Fruit fly (Drosophila melanogaster) whole organism, embryonic: ENCODE measurements around the gene Wdr92.

Source experiments
- Bgb ChIP-seq: fragments of 200-800 bp; sonication (Bioruptor generic); IDR thresholded peaks from 2 replicates; pipeline ENCODE4 v1.3.6; 2022; ENCODE audit warnings: missing biosample characterization, missing genetic modification characterization; ENCODE audit not compliant: partially characterized antibody
- CG10321 ChIP-seq: fragments of 200-800 bp; sonication (Bioruptor generic); IDR thresholded peaks from 2 replicates; pipeline ENCODE4 v1.3.6; 2022; ENCODE audit warnings: missing biosample characterization, missing genetic modification characterization
- CG14014 ChIP-seq: fragments of 200-800 bp; sonication (Bioruptor generic); IDR thresholded peaks from 2 replicates; pipeline ENCODE4 v1.3.6; 2022; ENCODE audit warnings: missing biosample characterization, missing genetic modification characterization
- CG16779 ChIP-seq: fragments of 200-800 bp; sonication (Bioruptor generic); IDR thresholded peaks from 2 replicates; pipeline ENCODE4 v1.3.6; 2022; ENCODE audit warnings: missing biosample characterization, missing genetic modification characterization
- CG16815 ChIP-seq: fragments of 200-800 bp; sonication (Bioruptor generic); optimal IDR thresholded peaks from 3 replicates; lab custom pipeline; 2017; ENCODE audit warnings: missing biosample characterization, mild to moderate bottlenecking, missing genetic modification characterization
- CG17361 ChIP-seq: fragments of 200-800 bp; sonication (Bioruptor generic); IDR thresholded peaks from 3 replicates; pipeline ENCODE4 v1.3.6; 2022; ENCODE audit warnings: missing biosample characterization, missing genetic modification characterization
- CG2889 ChIP-seq: fragments of 200-800 bp; sonication (Bioruptor generic); IDR thresholded peaks from 3 replicates; pipeline ENCODE4 v1.3.6; 2022; ENCODE audit warnings: missing biosample characterization, missing genetic modification characterization
- CG30431 ChIP-seq: fragments of 200-800 bp; sonication (Bioruptor generic); optimal IDR thresholded peaks from 2 replicates; lab custom pipeline; 2017; ENCODE audit warnings: missing biosample characterization, missing genetic modification characterization
- CG32532 ChIP-seq: fragments of 200-800 bp; sonication (Bioruptor generic); IDR thresholded peaks from 2 replicates; pipeline ENCODE4 v1.3.6; 2022; ENCODE audit warnings: missing biosample characterization, missing genetic modification characterization
- CG3726 ChIP-seq: fragments of 200-800 bp; sonication (Bioruptor generic); IDR thresholded peaks from 3 replicates; pipeline ENCODE4, ENCODE4 v1.3.6; 2022; ENCODE audit warnings: missing biosample characterization, missing genetic modification characterization
- CG42726 ChIP-seq: fragments of 200-800 bp; sonication (Bioruptor generic); IDR thresholded peaks from 2 replicates; pipeline ENCODE4 v1.3.6; 2022; ENCODE audit warnings: missing biosample characterization, missing genetic modification characterization; ENCODE audit not compliant: partially characterized antibody
- CG6272 ChIP-seq: fragments of 200-800 bp; sonication (Bioruptor generic); IDR thresholded peaks from 2 replicates; pipeline ENCODE4 v1.3.6; 2022; ENCODE audit warnings: missing biosample characterization, missing genetic modification characterization
- CG7928 ChIP-seq: fragments of 200-800 bp; sonication (Bioruptor generic); optimal IDR thresholded peaks from 2 replicates; lab custom pipeline; 2017; ENCODE audit warnings: missing biosample characterization, mild to moderate bottlenecking, missing genetic modification characterization
- CG8290 ChIP-seq, 3 experiments: fragments of 200-800 bp; sonication (Bioruptor generic); optimal IDR thresholded peaks; 2 replicates each; lab custom pipeline; 2016 to 2019; ENCODE audit warnings: missing biosample characterization in 3 of 3, missing genetic modification characterization in 3 of 3, mild to moderate bottlenecking in 2 of 3, moderate library complexity in 1 of 3
- CG8359 ChIP-seq: fragments of 200-800 bp; sonication (Bioruptor generic); optimal IDR thresholded peaks from 2 replicates; lab custom pipeline; 2017; ENCODE audit warnings: missing biosample characterization, mild to moderate bottlenecking, missing genetic modification characterization, borderline replicate concordance
- CG9727 ChIP-seq: fragments of 200-800 bp; sonication (Bioruptor generic); optimal IDR thresholded peaks from 3 replicates; lab custom pipeline; 2017; ENCODE audit warnings: missing biosample characterization, mild to moderate bottlenecking, missing genetic modification characterization
- CHES-1-like ChIP-seq: fragments of 200-800 bp; sonication (Bioruptor generic); optimal IDR thresholded peaks from 2 replicates; lab custom pipeline; 2016; ENCODE audit warnings: missing biosample characterization, missing genetic modification characterization
- Dad ChIP-seq: fragments of 200-800 bp; sonication (Bioruptor generic); optimal IDR thresholded peaks from 3 replicates; lab custom pipeline; 2016; ENCODE audit warnings: missing biosample characterization, missing genetic modification characterization
- Fer1 ChIP-seq: fragments of 200-800 bp; sonication (Bioruptor generic); optimal IDR thresholded peaks from 2 replicates; lab custom pipeline; 2017; ENCODE audit warnings: missing biosample characterization, mild to moderate bottlenecking, missing genetic modification characterization
- HmgD ChIP-seq: fragments of 200-800 bp; sonication (Bioruptor generic); optimal IDR thresholded peaks from 3 replicates; lab custom pipeline; 2016; ENCODE audit warnings: missing biosample characterization, missing genetic modification characterization
- Lpt ChIP-seq: fragments of >200 bp; optimal IDR thresholded peaks from 2 replicates; lab custom pipeline; 2018; ENCODE audit warnings: missing biosample characterization, missing genetic modification characterization
- Max ChIP-seq: fragments of 200-800 bp; sonication (Bioruptor generic); optimal IDR thresholded peaks from 2 replicates; lab custom pipeline; 2016; ENCODE audit warnings: missing biosample characterization, mild to moderate bottlenecking, missing genetic modification characterization
- Med ChIP-seq: fragments of 200-800 bp; sonication (Bioruptor generic); peaks from one replicate; lab custom pipeline; 2016; ENCODE audit warnings: missing biosample characterization, missing genetic modification characterization, mild to moderate bottlenecking, inconsistent platforms, moderate library complexity
- NFAT ChIP-seq: fragments of 200-800 bp; sonication (Bioruptor generic); IDR thresholded peaks from 2 replicates; pipeline ENCODE4 v1.3.6; 2022; ENCODE audit warnings: missing biosample characterization, missing genetic modification characterization
- TFAM ChIP-seq: fragments of 200-800 bp; sonication (Bioruptor generic); optimal IDR thresholded peaks from 2 replicates; lab custom pipeline; 2017; ENCODE audit warnings: missing biosample characterization, missing genetic modification characterization, inconsistent platforms
- bigmax ChIP-seq: fragments of 200-800 bp; sonication (Bioruptor generic); optimal IDR thresholded peaks from 2 replicates; lab custom pipeline; 2018; ENCODE audit warnings: missing biosample characterization, mild to moderate bottlenecking, missing genetic modification characterization
- bsh ChIP-seq, 2 experiments: fragments of 200-800 bp; sonication (Bioruptor generic); optimal IDR thresholded peaks; 2 replicates each; lab custom pipeline; 2017 to 2018; ENCODE audit warnings: mild to moderate bottlenecking in 2 of 2, missing biosample characterization in 2 of 2, missing genetic modification characterization in 2 of 2, moderate library complexity in 1 of 2
- btn ChIP-seq: fragments of 200-800 bp; sonication (Bioruptor generic); optimal IDR thresholded peaks from 2 replicates; lab custom pipeline; 2016; ENCODE audit warnings: missing biosample characterization, missing genetic modification characterization
- cg ChIP-seq: fragments of 200-800 bp; sonication (Bioruptor generic); optimal IDR thresholded peaks from 3 replicates; lab custom pipeline; 2019; ENCODE audit warnings: missing biosample characterization, mild to moderate bottlenecking, missing genetic modification characterization, moderate library complexity
- chinmo ChIP-seq: fragments of 200-800 bp; sonication (Bioruptor generic); IDR thresholded peaks from 4 replicates; pipeline ENCODE4 v1.3.6; 2022; ENCODE audit warnings: missing biosample characterization, missing genetic modification characterization; ENCODE audit not compliant: partially characterized antibody
- chn ChIP-seq: fragments of 200-800 bp; sonication (Bioruptor generic); optimal IDR thresholded peaks from 2 replicates; lab custom pipeline; 2016; ENCODE audit warnings: missing biosample characterization, missing genetic modification characterization
- crol ChIP-seq: fragments of 200-800 bp; sonication (Bioruptor generic); IDR thresholded peaks from 2 replicates; pipeline ENCODE4 v1.3.6; 2022; ENCODE audit warnings: missing biosample characterization, missing genetic modification characterization
- cwo ChIP-seq: fragments of 200-800 bp; sonication (Bioruptor generic); optimal IDR thresholded peaks from 3 replicates; lab custom pipeline; 2017; ENCODE audit warnings: missing biosample characterization, missing genetic modification characterization, mild to moderate bottlenecking, moderate library complexity, missing genetic modification reagents
- dm ChIP-seq: fragments of 200-800 bp; sonication (Bioruptor generic); optimal IDR thresholded peaks from 3 replicates; lab custom pipeline; 2016; ENCODE audit warnings: missing biosample characterization, missing genetic modification characterization
- dysf ChIP-seq: fragments of 200-800 bp; sonication (Bioruptor generic); IDR thresholded peaks from 3 replicates; pipeline ENCODE4 v1.3.6; 2022; ENCODE audit warnings: missing biosample characterization, missing genetic modification characterization
- eve ChIP-seq, 2 experiments: fragments of >200 bp; optimal IDR thresholded peaks; 2 replicates each; lab custom pipeline; 2017; ENCODE audit warnings: missing biosample characterization in 2 of 2, missing genetic modification characterization in 2 of 2
- exex ChIP-seq: fragments of 200-800 bp; sonication (Bioruptor generic); optimal IDR thresholded peaks from 4 replicates; lab custom pipeline; 2018; ENCODE audit warnings: missing biosample characterization, mild to moderate bottlenecking, missing genetic modification characterization, moderate library complexity
- hbn ChIP-seq: fragments of 200-800 bp; sonication (Bioruptor generic); IDR thresholded peaks from 2 replicates; pipeline ENCODE4 v1.3.6; 2022; ENCODE audit warnings: missing biosample characterization, missing genetic modification characterization; ENCODE audit not compliant: partially characterized antibody
- hkb ChIP-seq, 2 experiments: fragments of 200-800 bp in 1 of 2; fragments of >200 bp in 1 of 2; sonication (Bioruptor generic) in 1 of 2; IDR thresholded peaks in 1 of 2; optimal IDR thresholded peaks in 1 of 2; 2 replicates each; pipeline versions ENCODE4 v1.3.6 to Lab custom; 2017 to 2022; ENCODE audit warnings: missing biosample characterization in 1 of 2, missing genetic modification characterization in 1 of 2
- kah ChIP-seq: fragments of 200-800 bp; sonication (Bioruptor generic); optimal IDR thresholded peaks from 2 replicates; lab custom pipeline; 2018; ENCODE audit warnings: missing biosample characterization, mild to moderate bottlenecking, missing genetic modification characterization
- lab ChIP-seq: fragments of 200-800 bp; sonication (Bioruptor generic); optimal IDR thresholded peaks from 3 replicates; lab custom pipeline; 2017; ENCODE audit warnings: missing biosample characterization, missing genetic modification characterization, mild to moderate bottlenecking, moderate library complexity, missing genetic modification reagents
- mam ChIP-seq: fragments of 200-800 bp; sonication (Bioruptor generic); optimal IDR thresholded peaks from 3 replicates; lab custom pipeline; 2016; ENCODE audit warnings: missing biosample characterization, missing genetic modification characterization
- schlank ChIP-seq: fragments of 200-800 bp; sonication (Bioruptor generic); optimal IDR thresholded peaks from 2 replicates; lab custom pipeline; 2018; ENCODE audit warnings: missing biosample characterization, mild to moderate bottlenecking, missing genetic modification characterization
- sd ChIP-seq: fragments of 200-800 bp; sonication (Bioruptor generic); optimal IDR thresholded peaks from 3 replicates; lab custom pipeline; 2018; ENCODE audit warnings: missing biosample characterization, mild to moderate bottlenecking, missing genetic modification characterization, moderate library complexity
- sens-2 ChIP-seq: fragments of 200-800 bp; sonication (Bioruptor generic); IDR thresholded peaks from 2 replicates; pipeline ENCODE4 v1.3.6; 2022; ENCODE audit warnings: missing biosample characterization, missing genetic modification characterization
- tgo ChIP-seq: fragments of 200-800 bp; sonication (Bioruptor generic); IDR thresholded peaks from 3 replicates; pipeline ENCODE4 v1.3.6; 2022; ENCODE audit warnings: missing biosample characterization, missing genetic modification characterization
- zfh1 ChIP-seq: fragments of 200-800 bp; sonication (Bioruptor generic); IDR thresholded peaks from 3 replicates; pipeline ENCODE4 v1.3.6; 2022; ENCODE audit warnings: missing biosample characterization, missing genetic modification characterization
- zfh2 ChIP-seq: fragments of 200-800 bp; sonication (Bioruptor generic); optimal IDR thresholded peaks from 2 replicates; lab custom pipeline; 2016; ENCODE audit warnings: missing biosample characterization, missing genetic modification characterization

The Wdr92 gene

dm6 chr3L:17948195-17948594, 40.3 kb downstream of the Wdr92 start (continued):
- TF ChIP-seq hkb (optimal IDR thresholded peaks at IDR 0.05; lab: Kevin White, UChicago) (no peak), hkb (GFP tag; IDR thresholded peaks at IDR 0.05; lab: Robert Waterston, UW) (no peak), CG7928 (GFP tag; lab: Kevin White, UChicago) (no peak), TFAM (no peak), bigmax (GFP tag; lab: Kevin White, UChicago) (no peak), CG8359 (GFP tag; lab: Kevin White, UChicago) (no peak), CG16815 (GFP tag; lab: Kevin White, UChicago) (no peak), btn (GFP tag; lab: Kevin White, UChicago) (no peak), CG3726 (GFP tag; lab: Robert Waterston, UW) (no peak), CG32532 (GFP tag; lab: Robert Waterston, UW) (no peak), Lpt (GFP tag; lab: Kevin White, UChicago) (no peak), CG8290 (GFP tag; optimal IDR thresholded peaks at IDR 0.05; lab: Kevin White, UChicago) (no peak), CG8290 (tag; optimal IDR thresholded peaks at IDR 0.05; lab: Kevin White, UChicago) (peak in 1 of 2 experiments; percentile 50), CG30431 (GFP tag; lab: Kevin White, UChicago) (no peak), zfh2 (GFP tag; lab: Kevin White, UChicago) (no peak), Max (no peak), kah (GFP tag; lab: Kevin White, UChicago) (no peak), CG10321 (GFP tag; lab: Robert Waterston, UW) (peak; percentile 50; the same call in 1 of the 2 replicates), Med (peak; percentile 9), sd (peak; percentile 69), lab (GFP tag; lab: Kevin White, UChicago) (no peak), CG6272 (GFP tag; lab: Robert Waterston, UW) (no peak), CG17361 (GFP tag; lab: Robert Waterston, UW) (no peak), sens-2 (no peak), chinmo (GFP tag; lab: Robert Waterston, UW) (0 out of 4 replicates have a peak, but pooled peaks have one; percentile 14), exex (tag; lab: Kevin White, UChicago) (peak; percentile 30), hbn (GFP tag; lab: Robert Waterston, UW) (no peak), dysf (GFP tag; lab: Robert Waterston, UW) (0 out of 3 replicates have a peak, but pooled peaks have one; percentile 15), chn (no peak), schlank (peak; percentile 16), dm (no peak), Dad (GFP tag; lab: Kevin White, UChicago) (no peak), CHES-1-like (no peak), NFAT (GFP tag; lab: Robert Waterston, UW) (no peak), eve (GFP tag; optimal IDR thresholded peaks at IDR 0.05; lab: Kevin White, UChicago) (no peak), crol (peak; percentile 80), bsh (GFP tag; optimal IDR thresholded peaks at IDR 0.05; lab: Kevin White, UChicago) (no peak), CG2889 (GFP tag; lab: Robert Waterston, UW) (no peak), mam (GFP tag; lab: Kevin White, UChicago) (no peak)
- TF ChIP-seq, all 482 proteins: peak for 27

DNA sequence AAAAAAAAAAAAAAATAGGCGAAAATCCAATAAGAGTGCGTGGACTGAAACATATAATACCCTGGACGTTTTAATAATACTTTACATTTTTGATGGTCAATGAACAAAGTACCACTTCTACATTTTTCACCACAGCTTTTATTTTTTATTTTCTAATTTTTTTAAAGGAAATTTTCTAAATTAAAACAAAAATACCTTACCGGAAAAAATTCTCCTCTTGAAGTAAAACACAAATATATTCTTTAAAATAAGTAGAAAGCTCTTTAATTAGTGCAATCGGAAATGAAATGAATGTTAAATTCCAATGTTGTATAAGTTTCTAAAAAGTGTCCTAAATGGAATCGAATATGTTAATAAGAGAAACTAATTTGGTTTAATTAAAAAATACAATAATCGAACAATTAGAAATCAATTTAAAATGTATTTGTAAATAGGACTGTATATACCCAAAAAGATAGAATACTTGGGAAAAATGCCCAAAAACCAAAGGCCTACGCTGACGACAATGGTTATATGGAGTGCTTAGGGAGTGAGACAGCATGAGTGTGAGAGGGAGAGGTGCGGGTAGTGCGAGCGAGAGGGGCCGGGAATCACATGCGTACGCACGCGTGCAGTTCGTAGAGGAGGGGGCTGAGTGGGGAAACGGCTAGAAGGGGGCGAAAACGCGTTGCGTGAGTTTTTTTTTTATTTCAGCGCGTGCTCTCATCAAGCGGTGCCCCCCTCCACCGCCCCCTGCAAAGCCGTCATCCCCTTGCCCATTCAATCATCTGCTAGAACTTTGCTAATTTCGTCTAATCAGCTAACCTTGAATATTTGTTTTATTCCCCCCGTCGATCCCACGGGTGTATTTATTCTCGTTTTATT, 40.9 kb downstream of the Wdr92 start:
- TF ChIP-seq bigmax (GFP tag; lab: Kevin White, UChicago), result no peak
- no peak for TF ChIP-seq cg
- TF ChIP-seq Bgb (GFP tag; lab: Robert Waterston, UW), result peak; percentile 60; the same call in 1 of the 2 replicates
- TF ChIP-seq Fer1, result peak; percentile 37
- TF ChIP-seq CG16779 (GFP tag; lab: Robert Waterston, UW), result peak; percentile 68; the same call in 1 of the 2 replicates
- TF ChIP-seq tgo (GFP tag; lab: Robert Waterston, UW), result no peak; the same call in 2 of the 3 replicates
- TF ChIP-seq cwo (GFP tag; lab: Kevin White, UChicago), result peak; percentile 100
- 0 out of 3 replicates have a peak, but pooled peaks have one; percentile 37 for TF ChIP-seq zfh1 (GFP tag; lab: Robert Waterston, UW)
- TF ChIP-seq CG42726, result peak; percentile 66
- TF ChIP-seq CG2889 (GFP tag; lab: Robert Waterston, UW), result 0 out of 3 replicates have a peak, but pooled peaks have one; percentile 36
- TF ChIP-seq CG14014 (GFP tag; lab: Robert Waterston, UW), result peak; percentile 15; the same call in 1 of the 2 replicates
- peak; percentile 38 for TF ChIP-seq CG9727 (GFP tag; lab: Kevin White, UChicago)
- no peak for TF ChIP-seq HmgD
